Worm (Caenorhabditis elegans) whole organism, L4 larva: ENCODE data around the gene atgp-1.

ENCODE experiments used
- F37D6.2 ChIP-seq: sonication (generic microtip); optimal IDR thresholded peaks from 2 replicates; lab custom pipeline; 2016; ENCODE audit warnings: mild to moderate bottlenecking, missing genetic modification characterization, missing compliant biosample characterization
- T20F7.1 ChIP-seq: fragments of 200-800 bp; sonication (Bioruptor generic); optimal IDR thresholded peaks from 2 replicates; lab custom pipeline; 2018; ENCODE audit warnings: mild to moderate bottlenecking, missing genetic modification characterization, missing compliant biosample characterization
- aha-1 ChIP-seq: fragments of 150-350 bp; peaks from one replicate; lab custom pipeline; 2014; ENCODE audit warnings: missing biosample characterization, missing genetic modification characterization
- daf-16 ChIP-seq, 3 experiments: sonication (generic microtip); optimal IDR thresholded peaks; 2 replicates each; lab custom pipeline; 2016 to 2017; ENCODE audit warnings: missing genetic modification characterization in 3 of 3, missing genetic modification reagents in 3 of 3, mild to moderate bottlenecking in 2 of 3, missing compliant biosample characterization in 2 of 3, missing biosample characterization in 1 of 3, moderate library complexity in 1 of 3
- daf-19 ChIP-seq: fragments of 200-800 bp; sonication (Bioruptor generic); conservative IDR thresholded peaks from 2 replicates; pipeline ENCODE4 v1.3.6; 2022; ENCODE audit warnings: missing genetic modification characterization, missing compliant biosample characterization
- dmd-6 ChIP-seq: fragments of 200-800 bp; sonication (Bioruptor generic); IDR thresholded peaks from 2 replicates; pipeline ENCODE4 v1.3.6; 2022; ENCODE audit warnings: missing genetic modification reagents, missing genetic modification characterization, missing compliant biosample characterization
- dve-1 ChIP-seq: sonication (generic microtip); optimal IDR thresholded peaks from 2 replicates; lab custom pipeline; 2017; ENCODE audit warnings: antibody characterized with exemption, mild to moderate bottlenecking, missing genetic modification characterization, missing compliant biosample characterization; ENCODE audit not compliant: insufficient read depth
- hlh-11 ChIP-seq: fragments of 200-800 bp; sonication (Bioruptor generic); optimal IDR thresholded peaks from 2 replicates; lab custom pipeline; 2018; ENCODE audit warnings: mild to moderate bottlenecking, missing genetic modification characterization, missing compliant biosample characterization
- hmg-1.1 ChIP-seq: fragments of 200-800 bp; sonication (Bioruptor generic); IDR thresholded peaks from 2 replicates; pipeline ENCODE4 v1.3.6; 2022; ENCODE audit warnings: missing genetic modification reagents, missing genetic modification characterization, missing compliant biosample characterization
- lir-3 ChIP-seq: sonication (generic microtip); optimal IDR thresholded peaks from 2 replicates; lab custom pipeline; 2016; ENCODE audit warnings: mild to moderate bottlenecking, missing genetic modification characterization, missing compliant biosample characterization
- nhr-10 ChIP-seq: fragments of 150-350 bp; optimal IDR thresholded peaks from 2 replicates; lab custom pipeline; 2014; ENCODE audit warnings: missing biosample characterization, missing genetic modification characterization
- nhr-28 ChIP-seq: fragments of 150-350 bp; optimal IDR thresholded peaks from 2 replicates; lab custom pipeline; 2014; ENCODE audit warnings: missing biosample characterization, missing genetic modification characterization
- pqm-1 ChIP-seq: sonication (generic microtip); optimal IDR thresholded peaks from 2 replicates; lab custom pipeline; 2017; ENCODE audit warnings: missing biosample characterization, missing genetic modification characterization
- set-16 ChIP-seq: fragments of 200-800 bp; sonication (Bioruptor generic); IDR thresholded peaks from 2 replicates; pipeline ENCODE4 v1.3.6; 2022; ENCODE audit warnings: missing genetic modification reagents, missing genetic modification characterization, missing compliant biosample characterization
- spr-1 ChIP-seq: sonication (generic microtip); optimal IDR thresholded peaks from 2 replicates; lab custom pipeline; 2016; ENCODE audit warnings: mild to moderate bottlenecking, missing genetic modification characterization, missing compliant biosample characterization
- unc-130 ChIP-seq: sonication (generic microtip); optimal IDR thresholded peaks from 2 replicates; lab custom pipeline; 2016; ENCODE audit warnings: missing genetic modification reagents, missing genetic modification characterization, missing compliant biosample characterization
- unc-62 ChIP-seq, 3 experiments: fragments of 150-350 bp in 1 of 3; sonication (generic microtip); optimal IDR thresholded peaks in 2 of 3; peaks in 1 of 3; 1 replicate in 1 of 3; 2 replicates in 2 of 3; lab custom pipeline; 2014 to 2017; ENCODE audit warnings: missing biosample characterization in 3 of 3, missing genetic modification characterization in 3 of 3, missing genetic modification reagents in 3 of 3, missing genotype in 1 of 3
- ztf-11 ChIP-seq: fragments of 150-350 bp; optimal IDR thresholded peaks from 2 replicates; lab custom pipeline; 2014; ENCODE audit warnings: missing biosample characterization, missing genetic modification characterization

atgp-1 gene

ce11 chrIV:17308211-17308610 is 39.1 kb downstream of the atgp-1 start, which contains the start of gene T28F3.9 (continued):
- TF ChIP-seq hmg-1.1 (GFP tag; lab: Robert Waterston, UW) (no peak), F37D6.2 (no peak), ztf-11 (tag; lab: Kevin White, UChicago) (no peak)

- TF ChIP-seq set-16 (GFP tag; lab: Robert Waterston, UW) (no peak), daf-19 (GFP tag; lab: Robert Waterston, UW) (no peak), lir-3 (tag; lab: Kevin White, UChicago) (no peak), spr-1 (tag; lab: Kevin White, UChicago) (no peak), unc-62 (GFP tag; optimal IDR thresholded peaks at IDR 0.05 in 1 of 2; lab: Kevin White, UChicago) (peak in 1 of 2 experiments; percentile 15), unc-62 (tag; optimal IDR thresholded peaks at IDR 0.05; lab: Kevin White, UChicago) (no peak), unc-130 (GFP tag; lab: Kevin White, UChicago) (no peak)
Observed at ce11 chrIV:17311842-17312241, 42.7 kb downstream of the atgp-1 start, which contains the start of gene snf-9. Gene snf-9, plus strand, starts transcription at chrIV:17312142.

ce11 chrIV:17316398-17316797 is 47.3 kb downstream of the atgp-1 start, which contains the start of gene C49C3.20:
Gene C49C3.20, minus strand, starts transcription at chrIV:17316498.
- peak; percentile 60 for TF ChIP-seq aha-1 (tag; lab: Kevin White, UChicago)
- TF ChIP-seq dve-1 (tag; lab: Kevin White, UChicago), result no peak

- peak; percentile 96 for TF ChIP-seq pqm-1 (tag; lab: Kevin White, UChicago)
- TF ChIP-seq hlh-11, result peak; percentile 7
- TF ChIP-seq nhr-10 (tag; lab: Kevin White, UChicago), result no peak
- no peak for TF ChIP-seq T20F7.1 (GFP tag; lab: Kevin White, UChicago)
- TF ChIP-seq daf-16 (GFP tag; optimal IDR thresholded peaks at IDR 0.05; lab: Kevin White, UChicago), result no peak
- TF ChIP-seq daf-16 (tag; optimal IDR thresholded peaks at IDR 0.05; lab: Kevin White, UChicago), result peak; percentile 35
- peak; percentile 79 for TF ChIP-seq nhr-28 (tag; lab: Kevin White, UChicago)
- TF ChIP-seq dmd-6 (GFP tag; lab: Robert Waterston, UW), result peak; percentile 28; the same call in 1 of the 2 replicates
Observed at ce11 chrIV:17320445-17320844, 51.3 kb downstream of the atgp-1 start, which contains the start of gene C49C3.4. Gene C49C3.4, plus strand, starts transcription at chrIV:17320795.
